Worm (Caenorhabditis elegans) whole organism, mixed stage, embryonic: ENCODE measurements around the gene imp-2.

Experiments used
- ceh-39 ChIP-seq: fragments of 150-350 bp; optimal IDR thresholded peaks from 2 replicates; lab custom pipeline; 2014; ENCODE audit warnings: missing biosample characterization, missing genetic modification characterization
- elt-1 ChIP-seq: sonication (generic microtip); optimal IDR thresholded peaks from 2 replicates; lab custom pipeline; 2017; ENCODE audit warnings: missing genetic modification characterization, mild to moderate bottlenecking, missing compliant biosample characterization, antibody characterized with exemption, moderate library complexity, borderline replicate concordance; ENCODE audit not compliant: insufficient read depth
- ham-2 ChIP-seq: fragments of 200-800 bp; sonication (Bioruptor generic); optimal IDR thresholded peaks from 2 replicates; lab custom pipeline; 2018; ENCODE audit warnings: mild to moderate bottlenecking, missing genetic modification characterization, missing compliant biosample characterization
- hlh-1 ChIP-seq: fragments of 150-350 bp; optimal IDR thresholded peaks from 2 replicates; lab custom pipeline; 2014; ENCODE audit warnings: missing biosample characterization, missing genetic modification reagents, missing genetic modification characterization
- nhr-237 ChIP-seq: fragments of 150-350 bp; optimal IDR thresholded peaks from 2 replicates; lab custom pipeline; 2014; ENCODE audit warnings: missing biosample characterization, missing genetic modification characterization
- nhr-28 ChIP-seq: fragments of 150-350 bp; optimal IDR thresholded peaks from 2 replicates; lab custom pipeline; 2014; ENCODE audit warnings: missing biosample characterization, missing genetic modification characterization
- pha-4 ChIP-seq: fragments of 150-350 bp; optimal IDR thresholded peaks from 2 replicates; lab custom pipeline; 2018; ENCODE audit warnings: missing biosample characterization, missing genetic modification reagents, missing genetic modification characterization
- sptf-1 ChIP-seq: sonication (generic microtip); optimal IDR thresholded peaks from 2 replicates; lab custom pipeline; 2017; ENCODE audit warnings: mild to moderate bottlenecking, missing genetic modification characterization, moderate library complexity, missing compliant biosample characterization
- unc-39 ChIP-seq: fragments of 150-350 bp; optimal IDR thresholded peaks from 2 replicates; lab custom pipeline; 2014; ENCODE audit warnings: missing biosample characterization, missing genetic modification characterization
- ztf-11 ChIP-seq: fragments of 150-350 bp; optimal IDR thresholded peaks from 2 replicates; lab custom pipeline; 2014; ENCODE audit warnings: missing biosample characterization, missing genetic modification characterization

DNA sequence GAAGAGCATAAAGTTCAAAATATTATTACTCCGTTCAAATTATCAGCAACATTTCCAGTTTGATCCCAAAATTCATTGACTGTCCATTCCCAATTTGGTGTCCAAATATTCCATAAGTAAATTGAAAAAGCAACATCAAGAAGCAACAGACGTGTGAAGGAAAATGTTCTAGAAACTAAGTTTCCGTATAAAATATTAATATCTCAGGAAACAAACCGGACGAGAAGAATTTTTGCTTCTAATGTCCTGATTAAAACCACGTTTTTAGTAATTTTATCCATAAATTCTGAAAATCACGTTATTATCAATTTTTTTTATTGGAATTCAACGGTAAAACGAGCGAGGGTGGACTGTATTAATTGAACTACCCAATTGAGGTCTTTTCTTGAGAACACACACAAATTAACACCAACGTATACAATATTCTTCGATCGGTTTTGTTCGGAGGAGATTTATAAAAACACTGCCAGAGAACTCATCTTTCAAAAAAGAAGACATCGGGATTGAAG, 28.3 kb upstream of the imp-2 start, which contains the start of gene pigq-1:
- TF ChIP-seq ceh-39 (tag; lab: Kevin White, UChicago) = no peak
- TF ChIP-seq pha-4 (tag; lab: Kevin White, UChicago) = no peak
- no peak for TF ChIP-seq nhr-28 (tag; lab: Kevin White, UChicago)
- no peak for TF ChIP-seq ham-2 (GFP tag; lab: Kevin White, UChicago)
- TF ChIP-seq nhr-237 (tag; lab: Kevin White, UChicago) = no peak
- TF ChIP-seq ztf-11 = no peak
- no peak for TF ChIP-seq elt-1 (tag; lab: Kevin White, UChicago)
- no peak for TF ChIP-seq unc-39
- no peak for TF ChIP-seq hlh-1 (tag; lab: Kevin White, UChicago)
- TF ChIP-seq sptf-1 = no peak
